Fruit fly (Drosophila melanogaster) whole organism, embryonic: Measurements from ENCODE around the gene CG14340.

Experiments
- Awh ChIP-seq: fragments of 200-800 bp; sonication (Bioruptor generic); IDR thresholded peaks from 2 replicates; pipeline ENCODE4, ENCODE4 v1.3.6; 2022; ENCODE audit warnings: missing biosample characterization, missing genetic modification characterization
- BEAF-32 ChIP-seq: fragments of 200-800 bp; sonication (Bioruptor generic); optimal IDR thresholded peaks from 3 replicates; lab custom pipeline; 2017; ENCODE audit warnings: missing biosample characterization, missing genetic modification characterization, mild to moderate bottlenecking, moderate library complexity, missing genetic modification reagents
- CG10274 ChIP-seq: fragments of 200-800 bp; sonication (Bioruptor generic); optimal IDR thresholded peaks from 3 replicates; lab custom pipeline; 2017; ENCODE audit warnings: missing biosample characterization, mild to moderate bottlenecking, missing genetic modification characterization
- CG12744 ChIP-seq: fragments of 200-800 bp; sonication (Bioruptor generic); optimal IDR thresholded peaks from 2 replicates; lab custom pipeline; 2016; ENCODE audit warnings: missing biosample characterization, missing genetic modification characterization
- CG1529 ChIP-seq: fragments of 200-800 bp; sonication (Bioruptor generic); optimal IDR thresholded peaks from 3 replicates; lab custom pipeline; 2018; ENCODE audit warnings: missing biosample characterization, missing genetic modification characterization
- CG15479 ChIP-seq: fragments of 200-800 bp; sonication (Bioruptor generic); optimal IDR thresholded peaks from 3 replicates; lab custom pipeline; 2019; ENCODE audit warnings: missing biosample characterization, mild to moderate bottlenecking, missing genetic modification characterization, moderate library complexity
- CG17829 ChIP-seq: fragments of 200-800 bp; optimal IDR thresholded peaks from 2 replicates; lab custom pipeline; 2019; ENCODE audit warnings: missing biosample characterization, mild to moderate bottlenecking, missing genetic modification characterization, moderate library complexity
- CG18011 ChIP-seq: fragments of 200-800 bp; sonication (Bioruptor generic); optimal IDR thresholded peaks from 2 replicates; lab custom pipeline; 2017; ENCODE audit warnings: missing biosample characterization, missing genetic modification characterization, mild to moderate bottlenecking, moderate library complexity, missing genotype
- CG30020 ChIP-seq: fragments of 200-800 bp; optimal IDR thresholded peaks from 2 replicates; lab custom pipeline; 2019; ENCODE audit warnings: missing biosample characterization, mild to moderate bottlenecking, missing genetic modification characterization, moderate library complexity
- CG3065 ChIP-seq: fragments of 200-800 bp; sonication (Bioruptor generic); optimal IDR thresholded peaks from 2 replicates; lab custom pipeline; 2016; ENCODE audit warnings: missing biosample characterization, missing genetic modification characterization
- CG32532 ChIP-seq: fragments of 200-800 bp; sonication (Bioruptor generic); IDR thresholded peaks from 2 replicates; pipeline ENCODE4 v1.3.6; 2022; ENCODE audit warnings: missing biosample characterization, missing genetic modification characterization
- CG32767 ChIP-seq: fragments of 200-800 bp; sonication (Bioruptor generic); IDR thresholded peaks from 2 replicates; pipeline ENCODE4 v1.3.6; 2022; ENCODE audit warnings: missing biosample characterization, missing genetic modification characterization
- CG7928 ChIP-seq: fragments of 200-800 bp; sonication (Bioruptor generic); optimal IDR thresholded peaks from 2 replicates; lab custom pipeline; 2017; ENCODE audit warnings: missing biosample characterization, mild to moderate bottlenecking, missing genetic modification characterization
- CG8478 ChIP-seq: fragments of >200 bp; optimal IDR thresholded peaks from 2 replicates; lab custom pipeline; 2018
- CG8765 ChIP-seq: fragments of 200-800 bp; sonication (Bioruptor generic); IDR thresholded peaks from 2 replicates; pipeline ENCODE4 v1.3.6; 2022; ENCODE audit warnings: missing biosample characterization, missing genetic modification characterization
- CG8924 ChIP-seq: fragments of 200-800 bp; optimal IDR thresholded peaks from 3 replicates; lab custom pipeline; 2019; ENCODE audit warnings: missing biosample characterization, mild to moderate bottlenecking, missing genetic modification characterization, moderate library complexity
- Camta ChIP-seq: fragments of 200-800 bp; sonication (Bioruptor generic); optimal IDR thresholded peaks from 2 replicates; lab custom pipeline; 2016; ENCODE audit warnings: missing biosample characterization, missing genetic modification characterization
- Dbx ChIP-seq: fragments of 200-800 bp; sonication (Bioruptor generic); IDR thresholded peaks from 3 replicates; pipeline ENCODE4 v1.3.6; 2022; ENCODE audit warnings: missing biosample characterization, missing genetic modification characterization
- Deaf1 ChIP-seq: fragments of 200-800 bp; optimal IDR thresholded peaks from 3 replicates; lab custom pipeline; 2019; ENCODE audit warnings: missing biosample characterization, mild to moderate bottlenecking, missing genetic modification characterization, moderate library complexity
- Dll ChIP-seq: fragments of 200-800 bp; sonication (Bioruptor generic); IDR thresholded peaks from 4 replicates; pipeline ENCODE4 v1.3.6; 2022; ENCODE audit warnings: missing biosample characterization, missing genetic modification characterization; ENCODE audit not compliant: partially characterized antibody
- Dp ChIP-seq: fragments of 200-800 bp; sonication (Bioruptor generic); optimal IDR thresholded peaks from 2 replicates; lab custom pipeline; 2018; ENCODE audit warnings: missing biosample characterization, mild to moderate bottlenecking, missing genetic modification characterization, moderate library complexity
- Ets97D ChIP-seq: fragments of 200-800 bp; sonication (Bioruptor generic); optimal IDR thresholded peaks from 3 replicates; lab custom pipeline; 2016; ENCODE audit warnings: missing biosample characterization, missing genetic modification characterization
- Fer2 ChIP-seq: fragments of 200-800 bp; sonication (Bioruptor generic); optimal IDR thresholded peaks from 2 replicates; lab custom pipeline; 2018; ENCODE audit warnings: missing biosample characterization, mild to moderate bottlenecking, missing genetic modification characterization, moderate library complexity
- HLH3B ChIP-seq: fragments of 200-800 bp; sonication (Bioruptor generic); IDR thresholded peaks from 2 replicates; pipeline ENCODE4 v1.3.6; 2022; ENCODE audit warnings: missing biosample characterization, missing genetic modification characterization
- Hr39 ChIP-seq: fragments of >200 bp; optimal IDR thresholded peaks from 2 replicates; lab custom pipeline; 2017
- Max ChIP-seq: fragments of 200-800 bp; sonication (Bioruptor generic); optimal IDR thresholded peaks from 2 replicates; lab custom pipeline; 2016; ENCODE audit warnings: missing biosample characterization, mild to moderate bottlenecking, missing genetic modification characterization
- NFAT ChIP-seq: fragments of 200-800 bp; sonication (Bioruptor generic); IDR thresholded peaks from 2 replicates; pipeline ENCODE4 v1.3.6; 2022; ENCODE audit warnings: missing biosample characterization, missing genetic modification characterization
- PHDP ChIP-seq: fragments of 200-800 bp; sonication (Bioruptor generic); optimal IDR thresholded peaks from 3 replicates; lab custom pipeline; 2018; ENCODE audit warnings: missing biosample characterization, mild to moderate bottlenecking, missing genetic modification characterization, moderate library complexity
- Side ChIP-seq: fragments of 200-800 bp; sonication (Bioruptor generic); optimal IDR thresholded peaks from 2 replicates; lab custom pipeline; 2016; ENCODE audit warnings: missing biosample characterization, missing genetic modification characterization
- Sry-β ChIP-seq: fragments of 200-800 bp; sonication (Bioruptor generic); optimal IDR thresholded peaks from 2 replicates; lab custom pipeline; 2018; ENCODE audit warnings: missing biosample characterization, mild to moderate bottlenecking, missing genetic modification characterization, moderate library complexity
- al ChIP-seq: fragments of 200-800 bp; sonication (Bioruptor generic); IDR thresholded peaks from 2 replicates; pipeline ENCODE4 v1.3.6; 2022; ENCODE audit warnings: missing biosample characterization, missing genetic modification characterization
- amos ChIP-seq: fragments of 200-800 bp; sonication (Bioruptor generic); IDR thresholded peaks from 2 replicates; pipeline ENCODE4 v1.3.6; 2022; ENCODE audit warnings: missing biosample characterization, missing genetic modification characterization; ENCODE audit not compliant: partially characterized antibody
- crol ChIP-seq: fragments of 200-800 bp; sonication (Bioruptor generic); IDR thresholded peaks from 2 replicates; pipeline ENCODE4 v1.3.6; 2022; ENCODE audit warnings: missing biosample characterization, missing genetic modification characterization
- dmrt11E ChIP-seq: fragments of 200-800 bp; sonication (Bioruptor generic); optimal IDR thresholded peaks from 3 replicates; lab custom pipeline; 2018; ENCODE audit warnings: missing biosample characterization, mild to moderate bottlenecking, missing genetic modification characterization, moderate library complexity
- esg ChIP-seq: fragments of 200-800 bp; sonication (Bioruptor generic); conservative IDR thresholded peaks from 2 replicates; pipeline ENCODE4 v1.3.6; 2022; ENCODE audit warnings: missing biosample characterization, missing genetic modification characterization
- ftz-f1 ChIP-seq: fragments of 200-800 bp; sonication (Bioruptor generic); optimal IDR thresholded peaks from 2 replicates; lab custom pipeline; 2016; ENCODE audit warnings: missing biosample characterization, missing genetic modification characterization
- fu2 ChIP-seq: fragments of 200-800 bp; sonication (Bioruptor generic); optimal IDR thresholded peaks from 2 replicates; lab custom pipeline; 2016; ENCODE audit warnings: missing biosample characterization, missing genetic modification characterization
- gfzf ChIP-seq: fragments of 200-800 bp; sonication (Bioruptor generic); optimal IDR thresholded peaks from 2 replicates; lab custom pipeline; 2016; ENCODE audit warnings: missing biosample characterization, mild to moderate bottlenecking, missing genetic modification characterization, moderate library complexity
- h ChIP-seq: fragments of >200 bp; optimal IDR thresholded peaks from 2 replicates; lab custom pipeline; 2017
- hbn ChIP-seq: fragments of 200-800 bp; sonication (Bioruptor generic); IDR thresholded peaks from 2 replicates; pipeline ENCODE4 v1.3.6; 2022; ENCODE audit warnings: missing biosample characterization, missing genetic modification characterization; ENCODE audit not compliant: partially characterized antibody
- inv ChIP-seq: fragments of 200-800 bp; sonication (Bioruptor generic); IDR thresholded peaks from 2 replicates; pipeline ENCODE4 v1.3.6; 2022; ENCODE audit warnings: missing biosample characterization, missing genetic modification characterization; ENCODE audit not compliant: partially characterized antibody
- lola ChIP-seq, 3 experiments: fragments of >200 bp in 2 of 3; fragments of 200-800 bp in 1 of 3; sonication (Bioruptor generic) in 1 of 3; optimal IDR thresholded peaks; 2 replicates each; lab custom pipeline; 2017 to 2019; ENCODE audit warnings: missing biosample characterization in 3 of 3, missing genetic modification characterization in 3 of 3, mild to moderate bottlenecking in 1 of 3, moderate library complexity in 1 of 3
- mld ChIP-seq: fragments of 200-800 bp; sonication (Bioruptor generic); IDR thresholded peaks from 3 replicates; pipeline ENCODE4 v1.3.6; 2022; ENCODE audit warnings: missing biosample characterization, missing genetic modification characterization; ENCODE audit not compliant: partially characterized antibody
- pum ChIP-seq: fragments of 200-800 bp; sonication (Bioruptor generic); optimal IDR thresholded peaks from 2 replicates; lab custom pipeline; 2016; ENCODE audit warnings: missing biosample characterization, missing genetic modification characterization
- row ChIP-seq: fragments of 200-800 bp; sonication (Bioruptor generic); IDR thresholded peaks from 3 replicates; pipeline ENCODE4 v1.3.6; 2022; ENCODE audit warnings: missing biosample characterization, missing genetic modification characterization
- salm ChIP-seq: fragments of 200-800 bp; sonication (Bioruptor generic); optimal IDR thresholded peaks from 2 replicates; lab custom pipeline; 2018; ENCODE audit warnings: missing biosample characterization, mild to moderate bottlenecking, missing genetic modification characterization
- seq ChIP-seq: fragments of 200-800 bp; sonication (Bioruptor generic); IDR thresholded peaks from 2 replicates; pipeline ENCODE4 v1.3.6; 2022; ENCODE audit warnings: missing biosample characterization, missing genetic modification characterization
- so ChIP-seq: fragments of 200-800 bp; sonication (Bioruptor generic); IDR thresholded peaks from 3 replicates; pipeline ENCODE4 v1.3.6; 2022; ENCODE audit warnings: missing biosample characterization, missing genetic modification characterization
- stwl ChIP-seq: fragments of 200-800 bp; sonication (Bioruptor generic); optimal IDR thresholded peaks from 3 replicates; lab custom pipeline; 2018; ENCODE audit warnings: missing biosample characterization, mild to moderate bottlenecking, missing genetic modification characterization, moderate library complexity
- trem ChIP-seq: fragments of 200-800 bp; optimal IDR thresholded peaks from 3 replicates; lab custom pipeline; 2019; ENCODE audit warnings: missing biosample characterization, mild to moderate bottlenecking, missing genetic modification characterization, moderate library complexity

The CG14340 gene

dm6 chr2L:1077469-1077993 is 35.2 kb upstream of the CG14340 start, which contains the start of the genes S and ast (continued):
- TF ChIP-seq Side (peak; percentile 22), lola (GFP tag; optimal IDR thresholded peaks at IDR 0.05; lab: Kevin White, UChicago) (no peak), Dll (GFP tag; lab: Robert Waterston, UW) (peak; percentile 94), Sry-β (GFP tag; lab: Kevin White, UChicago) (no peak), CG10274 (no peak), al (0 out of 2 replicates have a peak, but pooled peaks have one; percentile 34), gfzf (GFP tag; lab: Kevin White, UChicago) (peak; percentile 99), pum (GFP tag; lab: Kevin White, UChicago) (peak; percentile 0), Max (GFP tag; lab: Kevin White, UChicago) (peak; percentile 47), CG30020 (tag; lab: Kevin White, UChicago) (peak; percentile 18), CG8765 (GFP tag; lab: Robert Waterston, UW) (no peak), PHDP (tag; lab: Kevin White, UChicago) (peak; percentile 39), HLH3B (GFP tag; lab: Robert Waterston, UW) (0 out of 2 replicates have a peak, but pooled peaks have one; percentile 20), Hr39 (no peak), row (peak; percentile 68), so (peak; percentile 41; the same call in 1 of the 3 replicates), ftz-f1 (GFP tag; lab: Kevin White, UChicago) (peak; percentile 33), BEAF-32 (GFP tag; lab: Kevin White, UChicago) (peak; percentile 99), salm (no peak), Fer2 (no peak), CG32532 (GFP tag; lab: Robert Waterston, UW) (peak; percentile 37; the same call in 1 of the 2 replicates), CG18011 (no peak), hbn (GFP tag; lab: Robert Waterston, UW) (peak; percentile 97), NFAT (GFP tag; lab: Robert Waterston, UW) (peak; percentile 47; the same call in 1 of the 2 replicates), h (lab: Kevin White, UChicago) (no peak), Dbx (GFP tag; lab: Robert Waterston, UW) (peak; percentile 69; the same call in 2 of the 3 replicates), Dp (GFP tag; lab: Kevin White, UChicago) (peak; percentile 65), crol (GFP tag; lab: Robert Waterston, UW) (no peak), CG17829 (peak; percentile 68), inv (peak; percentile 97), stwl (tag; lab: Kevin White, UChicago) (peak; percentile 72), mld (peak; percentile 91), fu2 (GFP tag; lab: Kevin White, UChicago) (no peak), Awh (0 out of 2 replicates have a peak, but pooled peaks have one; percentile 18), CG7928 (peak; percentile 27), amos (GFP tag; lab: Robert Waterston, UW) (peak; percentile 99), Deaf1 (tag; lab: Kevin White, UChicago) (peak; percentile 80), Camta (GFP tag; lab: Kevin White, UChicago) (peak; percentile 48), esg (no peak), CG8924 (tag; lab: Kevin White, UChicago) (peak; percentile 49), trem (tag; lab: Kevin White, UChicago) (peak; percentile 69), seq (GFP tag; lab: Robert Waterston, UW) (no peak), dmrt11E (tag; lab: Kevin White, UChicago) (peak; percentile 2), CG32767 (GFP tag; lab: Robert Waterston, UW) (no peak), CG8478 (lab: Kevin White, UChicago) (peak; percentile 5), CG3065 (GFP tag; lab: Kevin White, UChicago) (peak; percentile 37), CG1529 (GFP tag; lab: Kevin White, UChicago) (no peak), CG12744 (GFP tag; lab: Kevin White, UChicago) (peak; percentile 13), Ets97D (GFP tag; lab: Kevin White, UChicago) (peak; percentile 85), CG15479 (peak; percentile 70)
